Worm (Caenorhabditis elegans) whole organism, early embryonic: Measurements from ENCODE around the gene Y46E12A.3.

Experiments used
- B0310.2 ChIP-seq: sonication (generic microtip); optimal IDR thresholded peaks from 2 replicates; lab custom pipeline; 2016; ENCODE audit warnings: mild to moderate bottlenecking, missing genetic modification characterization, missing compliant biosample characterization
- aly-1 ChIP-seq: sonication (generic microtip); optimal IDR thresholded peaks from 2 replicates; lab custom pipeline; 2016; ENCODE audit warnings: missing genetic modification characterization, missing compliant biosample characterization
- ama-1 ChIP-seq: fragments of 150-350 bp; optimal IDR thresholded peaks from 2 replicates; lab custom pipeline; 2014
- ceh-13 ChIP-seq: fragments of 200-800 bp; sonication (Bioruptor generic); optimal IDR thresholded peaks from 2 replicates; lab custom pipeline; 2018; ENCODE audit warnings: mild to moderate bottlenecking, missing genetic modification characterization, missing compliant biosample characterization
- ceh-36 ChIP-seq: sonication (generic microtip); optimal IDR thresholded peaks from 2 replicates; lab custom pipeline; 2016; ENCODE audit warnings: missing genetic modification characterization, inconsistent platforms, missing compliant biosample characterization
- flt-1 ChIP-seq: fragments of 200-800 bp; sonication (Bioruptor generic); IDR thresholded peaks from 2 replicates; pipeline ENCODE4 v1.3.6; 2022; ENCODE audit warnings: missing genetic modification characterization, missing compliant biosample characterization
- hmbx-1 ChIP-seq: sonication (generic microtip); optimal IDR thresholded peaks from 2 replicates; lab custom pipeline; 2016; ENCODE audit warnings: mild to moderate bottlenecking, missing genetic modification characterization, missing compliant biosample characterization
- hmg-4 ChIP-seq: fragments of 200-800 bp; sonication (Bioruptor generic); optimal IDR thresholded peaks from 2 replicates; lab custom pipeline; 2018; ENCODE audit warnings: mild to moderate bottlenecking, missing genetic modification characterization, missing compliant biosample characterization
- hnd-1 ChIP-seq: sonication (generic microtip); optimal IDR thresholded peaks from 2 replicates; lab custom pipeline; 2016; ENCODE audit warnings: missing genetic modification characterization, missing compliant biosample characterization
- sea-1 ChIP-seq: fragments of 200-800 bp; sonication (Bioruptor generic); conservative IDR thresholded peaks from 2 replicates; pipeline ENCODE4 v1.3.6; 2022; ENCODE audit warnings: missing genetic modification characterization, missing compliant biosample characterization
- tbx-11 ChIP-seq: fragments of 200-800 bp; sonication (Bioruptor generic); IDR thresholded peaks from 2 replicates; pipeline ENCODE4 v1.3.6; 2022; ENCODE audit warnings: missing genetic modification characterization, missing compliant biosample characterization
- tbx-37 ChIP-seq: fragments of 200-800 bp; sonication (Bioruptor generic); conservative IDR thresholded peaks from 2 replicates; pipeline ENCODE4 v1.3.6; 2022; ENCODE audit warnings: missing genetic modification reagents, missing genetic modification characterization, missing compliant biosample characterization
- tra-4 ChIP-seq: sonication (generic microtip); optimal IDR thresholded peaks from 2 replicates; lab custom pipeline; 2017; ENCODE audit warnings: missing genetic modification characterization, missing compliant biosample characterization

- TF ChIP-seq ama-1 (lab: Kevin White, UChicago) = no peak
- TF ChIP-seq ceh-36 (tag; lab: Kevin White, UChicago) = no peak
- no peak for TF ChIP-seq hmg-4 (GFP tag; lab: Kevin White, UChicago)
- TF ChIP-seq flt-1 = no peak
- no peak for TF ChIP-seq tra-4 (tag; lab: Kevin White, UChicago)
- TF ChIP-seq hnd-1 (tag; lab: Kevin White, UChicago) = no peak
- no peak for TF ChIP-seq tbx-37 (GFP tag; lab: Robert Waterston, UW)
- no peak for TF ChIP-seq sea-1 (GFP tag; lab: Robert Waterston, UW)
- no peak for TF ChIP-seq aly-1
- TF ChIP-seq ceh-13 (GFP tag; lab: Kevin White, UChicago) = no peak
- TF ChIP-seq B0310.2 = no peak
- TF ChIP-seq hmbx-1 (tag; lab: Kevin White, UChicago) = no peak
- no peak for TF ChIP-seq tbx-11 (GFP tag; lab: Robert Waterston, UW)
Measured at ce11 chrIII:1733001-1733400, 21.7 kb downstream of the Y46E12A.3 start, which contains the start of gene ser-4.
